Fruit fly (Drosophila melanogaster) whole organism, embryonic: ENCODE measurements around the gene CG13891.

Source experiments
- Atf6 ChIP-seq: fragments of 200-800 bp; sonication (Bioruptor generic); IDR thresholded peaks from 2 replicates; pipeline ENCODE4 v1.3.6; 2022; ENCODE audit warnings: missing biosample characterization, missing genetic modification characterization
- Blimp-1 ChIP-seq: fragments of 200-800 bp; sonication (Bioruptor generic); optimal IDR thresholded peaks from 3 replicates; lab custom pipeline; 2018; ENCODE audit warnings: missing biosample characterization, missing genetic modification characterization, mild to moderate bottlenecking, moderate library complexity, missing genetic modification reagents
- Bteb2 ChIP-seq: fragments of 200-800 bp; sonication (Bioruptor generic); optimal IDR thresholded peaks from 2 replicates; lab custom pipeline; 2016; ENCODE audit warnings: missing biosample characterization, missing genetic modification characterization
- CG11085 ChIP-seq: fragments of 200-800 bp; sonication (Bioruptor generic); IDR thresholded peaks from 2 replicates; pipeline ENCODE4 v1.3.6; 2022; ENCODE audit warnings: missing biosample characterization, missing genetic modification characterization
- CG2202 ChIP-seq: fragments of 200-800 bp; sonication (Bioruptor generic); optimal IDR thresholded peaks from 2 replicates; lab custom pipeline; 2018; ENCODE audit warnings: missing biosample characterization, mild to moderate bottlenecking, missing genetic modification characterization
- CG33557 ChIP-seq: fragments of 200-800 bp; sonication (Bioruptor generic); optimal IDR thresholded peaks from 2 replicates; lab custom pipeline; 2019; ENCODE audit warnings: missing biosample characterization, mild to moderate bottlenecking, missing genetic modification characterization, moderate library complexity
- CG6689 ChIP-seq: fragments of 200-800 bp; sonication (Bioruptor generic); IDR thresholded peaks from 2 replicates; pipeline ENCODE4 v1.3.6; 2022; ENCODE audit warnings: missing biosample characterization, missing genetic modification characterization
- CG8281 ChIP-seq: fragments of 200-800 bp; sonication (Bioruptor generic); optimal IDR thresholded peaks from 2 replicates; lab custom pipeline; 2018; ENCODE audit warnings: missing biosample characterization, mild to moderate bottlenecking, missing genetic modification characterization, moderate library complexity
- Dip3 ChIP-seq: fragments of 200-800 bp; sonication (Bioruptor generic); optimal IDR thresholded peaks from 3 replicates; lab custom pipeline; 2016; ENCODE audit warnings: missing biosample characterization, missing genetic modification characterization
- Elba2 ChIP-seq: fragments of 200-800 bp; sonication (Bioruptor generic); optimal IDR thresholded peaks from 3 replicates; lab custom pipeline; 2016; ENCODE audit warnings: missing biosample characterization, missing genetic modification characterization
- HHEX ChIP-seq: fragments of 200-800 bp; sonication (Bioruptor generic); optimal IDR thresholded peaks from 3 replicates; lab custom pipeline; 2017; ENCODE audit warnings: missing biosample characterization, mild to moderate bottlenecking, missing genetic modification characterization, missing genetic modification reagents
- insv ChIP-seq, 2 experiments: fragments of 200-800 bp; sonication (Bioruptor generic); optimal IDR thresholded peaks; 3 replicates each; lab custom pipeline; 2016 to 2018; ENCODE audit warnings: missing biosample characterization in 2 of 2, missing genetic modification characterization in 2 of 2
- stc ChIP-seq: fragments of 200-800 bp; sonication (Bioruptor generic); IDR thresholded peaks from 2 replicates; pipeline ENCODE4 v1.3.6; 2022; ENCODE audit warnings: missing biosample characterization, missing genetic modification characterization

- TF ChIP-seq CG33557 (no peak), Dip3 (GFP tag; lab: Kevin White, UChicago) (no peak), CG8281 (tag; lab: Kevin White, UChicago) (no peak), HHEX (GFP tag; lab: Kevin White, UChicago) (no peak), CG2202 (tag; lab: Kevin White, UChicago) (no peak), CG6689 (GFP tag; lab: Robert Waterston, UW) (no peak), CG11085 (GFP tag; lab: Robert Waterston, UW) (no peak), Blimp-1 (GFP tag; lab: Kevin White, UChicago) (no peak), Bteb2 (GFP tag; lab: Kevin White, UChicago) (no peak), Atf6 (GFP tag; lab: Robert Waterston, UW) (no peak), stc (GFP tag; lab: Robert Waterston, UW) (no peak), insv (GFP tag; optimal IDR thresholded peaks at IDR 0.05; lab: Kevin White, UChicago) (no peak), Elba2 (GFP tag; lab: Kevin White, UChicago) (no peak)
Observed at dm6 chr3L:437607-438006, 3.9 kb upstream of the CG13891 start.
